Worm (Caenorhabditis elegans): ENCODE data around the gene ZK643.6.

- TF ChIP-seq daf-8 (GFP tag; IDR thresholded peaks at IDR 0.05) (no peak), unc-62 (GFP tag; optimal IDR thresholded peaks at IDR 0.05 in 1 of 2) (no peak), unc-62 (tag; optimal IDR thresholded peaks at IDR 0.05) (no peak)
Measured at ce11 chrIII:8984412-8984811, 23.8 kb upstream of the ZK643.6 start.

All from whole organism, L4 larva.